Worm (Caenorhabditis elegans) whole organism, late embryonic: ENCODE results near the gene F13H10.1.

ENCODE experiments used
- F13H6.1 ChIP-seq: sonication (generic microtip); optimal IDR thresholded peaks from 2 replicates; lab custom pipeline; 2016; ENCODE audit warnings: missing genetic modification characterization, missing compliant biosample characterization
- K02D7.2 ChIP-seq: sonication (generic microtip); optimal IDR thresholded peaks from 2 replicates; lab custom pipeline; 2017; ENCODE audit warnings: mild to moderate bottlenecking, missing genetic modification characterization, missing compliant biosample characterization
- K09A11.1 ChIP-seq: sonication (generic microtip); optimal IDR thresholded peaks from 2 replicates; lab custom pipeline; 2017; ENCODE audit warnings: antibody characterized with exemption, mild to moderate bottlenecking, missing genetic modification characterization, missing compliant biosample characterization; ENCODE audit not compliant: insufficient read depth
- T23F11.4 ChIP-seq: fragments of 200-800 bp; sonication (Bioruptor generic); optimal IDR thresholded peaks from 2 replicates; lab custom pipeline; 2018; ENCODE audit warnings: mild to moderate bottlenecking, missing genetic modification characterization, missing compliant biosample characterization
- ama-1 ChIP-seq: fragments of 150-350 bp; optimal IDR thresholded peaks from 2 replicates; lab custom pipeline; 2014
- ceh-14 ChIP-seq: sonication (generic microtip); optimal IDR thresholded peaks from 2 replicates; lab custom pipeline; 2016; ENCODE audit warnings: missing genotype, missing genetic modification characterization, missing compliant biosample characterization
- ceh-19 ChIP-seq: fragments of 200-800 bp; sonication (Bioruptor generic); optimal IDR thresholded peaks from 2 replicates; lab custom pipeline; 2018; ENCODE audit warnings: mild to moderate bottlenecking, missing genetic modification characterization, missing compliant biosample characterization
- ceh-2 ChIP-seq: sonication (generic microtip); optimal IDR thresholded peaks from 2 replicates; lab custom pipeline; 2016; ENCODE audit warnings: missing genotype, missing genetic modification characterization, missing compliant biosample characterization
- ceh-30 ChIP-seq: fragments of 150-350 bp; optimal IDR thresholded peaks from 2 replicates; lab custom pipeline; 2014; ENCODE audit warnings: missing biosample characterization, missing genetic modification characterization
- ceh-31 ChIP-seq: sonication (generic microtip); optimal IDR thresholded peaks from 2 replicates; lab custom pipeline; 2016; ENCODE audit warnings: missing genetic modification characterization, missing compliant biosample characterization
- ceh-34 ChIP-seq: sonication (generic microtip); optimal IDR thresholded peaks from 2 replicates; lab custom pipeline; 2016; ENCODE audit warnings: mild to moderate bottlenecking, missing genetic modification characterization, missing compliant biosample characterization
- ceh-6 ChIP-seq: fragments of 200-800 bp; sonication (Bioruptor generic); optimal IDR thresholded peaks from 2 replicates; lab custom pipeline; 2018; ENCODE audit warnings: mild to moderate bottlenecking, missing genetic modification characterization, missing compliant biosample characterization
- ceh-9 ChIP-seq: sonication (generic microtip); optimal IDR thresholded peaks from 2 replicates; lab custom pipeline; 2016; ENCODE audit warnings: mild to moderate bottlenecking, missing genetic modification characterization, inconsistent platforms, missing compliant biosample characterization
- che-1 ChIP-seq: sonication (generic microtip); optimal IDR thresholded peaks from 2 replicates; lab custom pipeline; 2016; ENCODE audit warnings: mild to moderate bottlenecking, missing genetic modification characterization, missing compliant biosample characterization
- dmd-4 ChIP-seq: sonication (generic microtip); optimal IDR thresholded peaks from 2 replicates; lab custom pipeline; 2016; ENCODE audit warnings: borderline replicate concordance, missing genetic modification characterization, missing compliant biosample characterization
- elt-4 ChIP-seq: sonication (generic microtip); optimal IDR thresholded peaks from 2 replicates; lab custom pipeline; 2016; ENCODE audit warnings: missing genetic modification characterization, missing compliant biosample characterization
- ets-4 ChIP-seq: sonication (generic microtip); optimal IDR thresholded peaks from 2 replicates; lab custom pipeline; 2016; ENCODE audit warnings: missing genetic modification characterization, missing compliant biosample characterization
- eyg-1 ChIP-seq: sonication (generic microtip); optimal IDR thresholded peaks from 2 replicates; lab custom pipeline; 2016; ENCODE audit warnings: missing genotype, missing genetic modification characterization, missing compliant biosample characterization
- fax-1 ChIP-seq: sonication (generic microtip); optimal IDR thresholded peaks from 2 replicates; lab custom pipeline; 2016; ENCODE audit warnings: missing genotype, missing genetic modification characterization, missing compliant biosample characterization
- fkh-10 ChIP-seq: fragments of 150-350 bp; optimal IDR thresholded peaks from 2 replicates; lab custom pipeline; 2014; ENCODE audit warnings: missing biosample characterization, missing genetic modification reagents, missing genetic modification characterization
- gmeb-2 ChIP-seq: sonication (generic microtip); optimal IDR thresholded peaks from 2 replicates; lab custom pipeline; 2016; ENCODE audit warnings: missing genetic modification characterization, inconsistent platforms, missing compliant biosample characterization
- nfya-1 ChIP-seq: sonication (generic microtip); optimal IDR thresholded peaks from 2 replicates; lab custom pipeline; 2017; ENCODE audit warnings: missing genetic modification characterization, mild to moderate bottlenecking, missing compliant biosample characterization, antibody characterized with exemption, moderate library complexity
- nhr-232 ChIP-seq: sonication (generic microtip); optimal IDR thresholded peaks from 2 replicates; lab custom pipeline; 2016; ENCODE audit warnings: missing genetic modification characterization, missing compliant biosample characterization
- npax-4 ChIP-seq: sonication (generic microtip); optimal IDR thresholded peaks from 2 replicates; lab custom pipeline; 2016; ENCODE audit warnings: missing genetic modification characterization, missing compliant biosample characterization
- odd-2 ChIP-seq: sonication (generic microtip); optimal IDR thresholded peaks from 2 replicates; lab custom pipeline; 2017; ENCODE audit warnings: antibody characterized with exemption, mild to moderate bottlenecking, missing genetic modification characterization, missing compliant biosample characterization
- pag-3 ChIP-seq: sonication (generic microtip); optimal IDR thresholded peaks from 2 replicates; lab custom pipeline; 2016; ENCODE audit warnings: missing compliant biosample characterization, missing genetic modification characterization, borderline replicate concordance
- pax-1 ChIP-seq: fragments of 150-350 bp; optimal IDR thresholded peaks from 2 replicates; lab custom pipeline; 2014; ENCODE audit warnings: missing biosample characterization, missing genetic modification characterization
- pqm-1 ChIP-seq: sonication (generic microtip); optimal IDR thresholded peaks from 2 replicates; lab custom pipeline; 2016; ENCODE audit warnings: missing genetic modification characterization, missing compliant biosample characterization
- pros-1 ChIP-seq: fragments of 150-350 bp; optimal IDR thresholded peaks from 2 replicates; lab custom pipeline; 2014; ENCODE audit warnings: missing biosample characterization, missing genetic modification reagents, missing genetic modification characterization
- sox-2 ChIP-seq: fragments of 200-800 bp; sonication (Bioruptor generic); IDR thresholded peaks from 2 replicates; pipeline ENCODE4 v1.3.6; 2022; ENCODE audit warnings: missing genetic modification reagents, missing genetic modification characterization, missing compliant biosample characterization
- tbx-2 ChIP-seq: sonication (generic microtip); optimal IDR thresholded peaks from 2 replicates; lab custom pipeline; 2016; ENCODE audit warnings: missing genetic modification characterization, missing compliant biosample characterization
- unc-3 ChIP-seq, 2 experiments: fragments of 200-800 bp in 1 of 2; sonication (Bioruptor generic) in 1 of 2; sonication (generic microtip) in 1 of 2; conservative IDR thresholded peaks in 1 of 2; optimal IDR thresholded peaks in 1 of 2; 2 replicates each; pipeline versions ENCODE4 v1.3.6 to Lab custom; 2016 to 2022; ENCODE audit warnings: missing compliant biosample characterization in 2 of 2, missing genetic modification characterization in 2 of 2, missing genetic modification reagents in 1 of 2
- unc-42 ChIP-seq: sonication (generic microtip); optimal IDR thresholded peaks from 2 replicates; lab custom pipeline; 2016; ENCODE audit warnings: missing genotype, missing genetic modification characterization, missing compliant biosample characterization
- unc-55 ChIP-seq: sonication (generic microtip); optimal IDR thresholded peaks from 2 replicates; lab custom pipeline; 2017; ENCODE audit warnings: missing biosample characterization, missing genetic modification reagents, missing genetic modification characterization
- unc-86 ChIP-seq: sonication (generic microtip); optimal IDR thresholded peaks from 2 replicates; lab custom pipeline; 2016; ENCODE audit warnings: missing genetic modification characterization, missing compliant biosample characterization
- ztf-16 ChIP-seq: sonication (generic microtip); optimal IDR thresholded peaks from 2 replicates; lab custom pipeline; 2017; ENCODE audit warnings: missing genetic modification characterization, missing compliant biosample characterization

F13H10.1 gene

ce11 chrIV:11029412-11029811 is 25.0 kb downstream of the F13H10.1 start, which contains the start of gene hrg-5:
TSS of gene hrg-5 (minus strand) at chrIV:11029428.
- no peak for TF ChIP-seq pqm-1 (tag; lab: Kevin White, UChicago)
- TF ChIP-seq ceh-2 (tag; lab: Kevin White, UChicago): no peak
- TF ChIP-seq che-1 (tag; lab: Kevin White, UChicago): no peak
- no peak for TF ChIP-seq ceh-6 (GFP tag; lab: Kevin White, UChicago)
- TF ChIP-seq eyg-1 (tag; lab: Kevin White, UChicago): no peak
- TF ChIP-seq ceh-31 (tag; lab: Kevin White, UChicago): no peak
- no peak for TF ChIP-seq fkh-10 (GFP tag; lab: Kevin White, UChicago)
- no peak for TF ChIP-seq tbx-2 (tag; lab: Kevin White, UChicago)
- TF ChIP-seq pros-1 (tag; lab: Kevin White, UChicago): no peak
- TF ChIP-seq ceh-34: no peak
- no peak for TF ChIP-seq K09A11.1
- no peak for TF ChIP-seq elt-4 (tag; lab: Kevin White, UChicago)
- TF ChIP-seq ceh-30 (tag; lab: Kevin White, UChicago): no peak

ce11 chrIV:11030117-11030516 is 25.7 kb downstream of the F13H10.1 start:
- no peak for TF ChIP-seq ceh-9 (tag; lab: Kevin White, UChicago)
- TF ChIP-seq ets-4: no peak
- TF ChIP-seq K02D7.2 (tag; lab: Kevin White, UChicago): no peak
- no peak for TF ChIP-seq pros-1 (tag; lab: Kevin White, UChicago)
- TF ChIP-seq elt-4 (tag; lab: Kevin White, UChicago): no peak
- TF ChIP-seq odd-2 (tag; lab: Kevin White, UChicago): no peak
- no peak for TF ChIP-seq sox-2 (GFP tag; lab: Robert Waterston, UW)
- no peak for TF ChIP-seq K09A11.1
- TF ChIP-seq, all 69 proteins: peak for 0

- TF ChIP-seq pros-1 (tag; lab: Kevin White, UChicago) (no peak), ama-1 (lab: Kevin White, UChicago) (no peak), pax-1 (tag; lab: Kevin White, UChicago) (no peak), ceh-19 (GFP tag; lab: Kevin White, UChicago) (no peak), unc-42 (tag; lab: Kevin White, UChicago) (no peak), F13H6.1 (no peak), unc-86 (no peak), unc-55 (GFP tag; lab: Kevin White, UChicago) (no peak), T23F11.4 (no peak), gmeb-2 (no peak), odd-2 (tag; lab: Kevin White, UChicago) (no peak), nhr-232 (tag; lab: Kevin White, UChicago) (no peak), nfya-1 (tag; lab: Kevin White, UChicago) (no peak), npax-4 (tag; lab: Kevin White, UChicago) (no peak), unc-3 (GFP tag; conservative IDR thresholded peaks at IDR 0.05; lab: Robert Waterston, UW) (no peak), unc-3 (tag; optimal IDR thresholded peaks at IDR 0.05; lab: Kevin White, UChicago) (no peak), pag-3 (tag; lab: Kevin White, UChicago) (no peak), fax-1 (no peak)
Observed at ce11 chrIV:11030893-11031292, 26.5 kb downstream of the F13H10.1 start, which contains the start of gene hrg-4. TSS of gene hrg-4 (minus strand) at chrIV:11030993.

- TF ChIP-seq ama-1 (lab: Kevin White, UChicago): no peak
- TF ChIP-seq ztf-16: no peak
- no peak for TF ChIP-seq ceh-14
- TF ChIP-seq dmd-4: no peak
- TF ChIP-seq ceh-30 (tag; lab: Kevin White, UChicago): no peak
- TF ChIP-seq ets-4: no peak
- TF ChIP-seq unc-3 (GFP tag; conservative IDR thresholded peaks at IDR 0.05; lab: Robert Waterston, UW): no peak
- no peak for TF ChIP-seq unc-3 (tag; optimal IDR thresholded peaks at IDR 0.05; lab: Kevin White, UChicago)
Observed at ce11 chrIV:11031640-11032039, 27.3 kb downstream of the F13H10.1 start.
